Fruit fly (Drosophila melanogaster) whole organism, embryonic: ENCODE data around the gene Tg.

Source experiments
- ATbp ChIP-seq: fragments of 200-800 bp; sonication (Bioruptor generic); optimal IDR thresholded peaks from 2 replicates; lab custom pipeline; 2017; ENCODE audit warnings: missing biosample characterization, mild to moderate bottlenecking, missing genetic modification characterization, missing genetic modification reagents
- Antp ChIP-seq: fragments of 200-800 bp; sonication (Bioruptor generic); optimal IDR thresholded peaks from 3 replicates; lab custom pipeline; 2016; ENCODE audit warnings: missing biosample characterization, missing genetic modification characterization
- Asciz ChIP-seq: fragments of 200-800 bp; sonication (Bioruptor generic); optimal IDR thresholded peaks from 2 replicates; lab custom pipeline; 2017; ENCODE audit warnings: missing biosample characterization, mild to moderate bottlenecking, missing genetic modification characterization, missing genetic modification reagents
- Awh ChIP-seq: fragments of 200-800 bp; sonication (Bioruptor generic); IDR thresholded peaks from 2 replicates; pipeline ENCODE4, ENCODE4 v1.3.6; 2022; ENCODE audit warnings: missing biosample characterization, missing genetic modification characterization
- B-H2 ChIP-seq: fragments of 200-800 bp; sonication (Bioruptor generic); optimal IDR thresholded peaks from 2 replicates; lab custom pipeline; 2018; ENCODE audit warnings: missing biosample characterization, mild to moderate bottlenecking, missing genetic modification characterization
- Blimp-1 ChIP-seq: fragments of 200-800 bp; sonication (Bioruptor generic); optimal IDR thresholded peaks from 3 replicates; lab custom pipeline; 2018; ENCODE audit warnings: missing biosample characterization, missing genetic modification characterization, mild to moderate bottlenecking, moderate library complexity, missing genetic modification reagents
- CG10267 ChIP-seq: fragments of 200-800 bp; sonication (Bioruptor generic); optimal IDR thresholded peaks from 2 replicates; lab custom pipeline; 2018; ENCODE audit warnings: missing biosample characterization, mild to moderate bottlenecking, missing genetic modification characterization, moderate library complexity
- CG10274 ChIP-seq: fragments of 200-800 bp; sonication (Bioruptor generic); optimal IDR thresholded peaks from 3 replicates; lab custom pipeline; 2017; ENCODE audit warnings: missing biosample characterization, mild to moderate bottlenecking, missing genetic modification characterization
- CG11504 ChIP-seq: fragments of 200-800 bp; sonication (Bioruptor generic); optimal IDR thresholded peaks from 3 replicates; lab custom pipeline; 2019; ENCODE audit warnings: missing biosample characterization, mild to moderate bottlenecking, missing genetic modification characterization, moderate library complexity
- CG14014 ChIP-seq: fragments of 200-800 bp; sonication (Bioruptor generic); IDR thresholded peaks from 2 replicates; pipeline ENCODE4 v1.3.6; 2022; ENCODE audit warnings: missing biosample characterization, missing genetic modification characterization
- CG15269 ChIP-seq: fragments of 200-800 bp; sonication (Bioruptor generic); optimal IDR thresholded peaks from 2 replicates; lab custom pipeline; 2018; ENCODE audit warnings: missing biosample characterization, mild to moderate bottlenecking, missing genetic modification characterization, moderate library complexity
- CG17359 ChIP-seq: fragments of 200-800 bp; sonication (Bioruptor generic); optimal IDR thresholded peaks from 3 replicates; lab custom pipeline; 2018; ENCODE audit warnings: missing biosample characterization, mild to moderate bottlenecking, missing genetic modification characterization, moderate library complexity
- CG2199 ChIP-seq: fragments of 200-800 bp; sonication (Bioruptor generic); IDR thresholded peaks from 3 replicates; pipeline ENCODE4 v1.3.6; 2022; ENCODE audit warnings: missing biosample characterization, missing genetic modification characterization
- CG2712 ChIP-seq: fragments of 200-800 bp; optimal IDR thresholded peaks from 3 replicates; lab custom pipeline; 2019; ENCODE audit warnings: missing biosample characterization, mild to moderate bottlenecking, missing genetic modification characterization, moderate library complexity
- CG31388 ChIP-seq: fragments of 200-800 bp; sonication (Bioruptor generic); optimal IDR thresholded peaks from 2 replicates; lab custom pipeline; 2016; ENCODE audit warnings: missing biosample characterization, missing genetic modification characterization
- CG32532 ChIP-seq: fragments of 200-800 bp; sonication (Bioruptor generic); IDR thresholded peaks from 2 replicates; pipeline ENCODE4 v1.3.6; 2022; ENCODE audit warnings: missing biosample characterization, missing genetic modification characterization
- CG33213 ChIP-seq: fragments of 200-800 bp; sonication (Bioruptor generic); optimal IDR thresholded peaks from 3 replicates; lab custom pipeline; 2016; ENCODE audit warnings: missing biosample characterization, missing genetic modification characterization
- CG4404 ChIP-seq: fragments of 200-800 bp; sonication (Bioruptor generic); IDR thresholded peaks from 2 replicates; pipeline ENCODE4 v1.3.6; 2022; ENCODE audit warnings: missing biosample characterization, missing genetic modification characterization
- CG4424 ChIP-seq: fragments of 200-800 bp; sonication (Bioruptor generic); optimal IDR thresholded peaks from 3 replicates; lab custom pipeline; 2016; ENCODE audit warnings: missing biosample characterization, missing genetic modification characterization
- CG4707 ChIP-seq: fragments of 200-800 bp; sonication (Bioruptor generic); optimal IDR thresholded peaks from 2 replicates; lab custom pipeline; 2018; ENCODE audit warnings: missing biosample characterization, mild to moderate bottlenecking, missing genetic modification characterization, moderate library complexity
- CG4854 ChIP-seq: fragments of 200-800 bp; sonication (Bioruptor generic); optimal IDR thresholded peaks from 2 replicates; lab custom pipeline; 2016; ENCODE audit warnings: missing biosample characterization, missing genetic modification characterization, inconsistent platforms
- CG6791 ChIP-seq: fragments of 200-800 bp; sonication (Bioruptor generic); IDR thresholded peaks from 3 replicates; pipeline ENCODE4 v1.3.6; 2022; ENCODE audit warnings: missing biosample characterization, missing genetic modification characterization; ENCODE audit not compliant: partially characterized antibody
- CG6854 ChIP-seq: fragments of 200-800 bp; sonication (Bioruptor generic); optimal IDR thresholded peaks from 3 replicates; lab custom pipeline; 2017; ENCODE audit warnings: missing biosample characterization, mild to moderate bottlenecking, missing genetic modification characterization
- CG7556 ChIP-seq: fragments of 200-800 bp; sonication (Bioruptor generic); optimal IDR thresholded peaks from 2 replicates; lab custom pipeline; 2017; ENCODE audit warnings: missing biosample characterization, mild to moderate bottlenecking, missing genetic modification characterization
- CG8290 ChIP-seq, 3 experiments: fragments of 200-800 bp; sonication (Bioruptor generic); optimal IDR thresholded peaks; 2 replicates each; lab custom pipeline; 2016 to 2019; ENCODE audit warnings: missing biosample characterization in 3 of 3, missing genetic modification characterization in 3 of 3, mild to moderate bottlenecking in 2 of 3, moderate library complexity in 1 of 3
- CTCF ChIP-seq: fragments of 200-800 bp; sonication (Bioruptor generic); optimal IDR thresholded peaks from 2 replicates; lab custom pipeline; 2017; ENCODE audit warnings: missing biosample characterization, mild to moderate bottlenecking, missing genetic modification characterization, moderate library complexity
- E2f2 ChIP-seq: fragments of 200-800 bp; sonication (Bioruptor generic); IDR thresholded peaks from 2 replicates; pipeline ENCODE4 v1.3.6; 2022; ENCODE audit warnings: missing biosample characterization, missing genetic modification characterization
- H2.0 ChIP-seq: fragments of 200-800 bp; sonication (Bioruptor generic); IDR thresholded peaks from 2 replicates; pipeline ENCODE4 v1.3.6; 2022; ENCODE audit warnings: missing biosample characterization, missing genetic modification characterization
- Hr3 ChIP-seq: fragments of 200-800 bp; sonication (Bioruptor generic); optimal IDR thresholded peaks from 3 replicates; lab custom pipeline; 2016; ENCODE audit warnings: missing biosample characterization, missing genetic modification characterization
- Mes4 ChIP-seq: fragments of 200-800 bp; sonication (Bioruptor generic); optimal IDR thresholded peaks from 2 replicates; lab custom pipeline; 2016; ENCODE audit warnings: missing biosample characterization, missing genetic modification characterization
- NFAT ChIP-seq: fragments of 200-800 bp; sonication (Bioruptor generic); IDR thresholded peaks from 2 replicates; pipeline ENCODE4 v1.3.6; 2022; ENCODE audit warnings: missing biosample characterization, missing genetic modification characterization
- PHDP ChIP-seq: fragments of 200-800 bp; sonication (Bioruptor generic); optimal IDR thresholded peaks from 3 replicates; lab custom pipeline; 2018; ENCODE audit warnings: missing biosample characterization, mild to moderate bottlenecking, missing genetic modification characterization, moderate library complexity
- Sry-δ ChIP-seq: fragments of 200-800 bp; sonication (Bioruptor generic); optimal IDR thresholded peaks from 2 replicates; lab custom pipeline; 2016; ENCODE audit warnings: missing biosample characterization, missing genetic modification characterization
- Tbp ChIP-seq: fragments of >200 bp; optimal IDR thresholded peaks from 2 replicates; lab custom pipeline; 2018; ENCODE audit warnings: missing biosample characterization, missing genetic modification characterization
- ab ChIP-seq: fragments of 200-800 bp; sonication (Bioruptor generic); optimal IDR thresholded peaks from 2 replicates; lab custom pipeline; 2016; ENCODE audit warnings: missing biosample characterization, missing genetic modification characterization
- abd-A ChIP-seq: fragments of 200-800 bp; sonication (Bioruptor generic); optimal IDR thresholded peaks from 3 replicates; lab custom pipeline; 2019; ENCODE audit warnings: missing biosample characterization, mild to moderate bottlenecking, missing genetic modification characterization, moderate library complexity
- bsh ChIP-seq, 2 experiments: fragments of 200-800 bp; sonication (Bioruptor generic); optimal IDR thresholded peaks; 2 replicates each; lab custom pipeline; 2017 to 2018; ENCODE audit warnings: mild to moderate bottlenecking in 2 of 2, missing biosample characterization in 2 of 2, missing genetic modification characterization in 2 of 2, moderate library complexity in 1 of 2
- btn ChIP-seq: fragments of 200-800 bp; sonication (Bioruptor generic); optimal IDR thresholded peaks from 2 replicates; lab custom pipeline; 2016; ENCODE audit warnings: missing biosample characterization, missing genetic modification characterization
- dan ChIP-seq: fragments of 200-800 bp; sonication (Bioruptor generic); IDR thresholded peaks from 2 replicates; pipeline ENCODE4 v1.3.6; 2022; ENCODE audit warnings: missing biosample characterization, missing genetic modification characterization
- eve ChIP-seq, 2 experiments: fragments of >200 bp; optimal IDR thresholded peaks; 2 replicates each; lab custom pipeline; 2017; ENCODE audit warnings: missing biosample characterization in 2 of 2, missing genetic modification characterization in 2 of 2
- gsb ChIP-seq: fragments of 200-800 bp; sonication (Bioruptor generic); IDR thresholded peaks from 2 replicates; pipeline ENCODE4 v1.3.6; 2022; ENCODE audit warnings: missing biosample characterization, missing genetic modification characterization
- jumu ChIP-seq: fragments of 200-800 bp; sonication (Bioruptor generic); optimal IDR thresholded peaks from 3 replicates; lab custom pipeline; 2016; ENCODE audit warnings: missing biosample characterization, missing genetic modification characterization
- knrl ChIP-seq: fragments of 200-800 bp; sonication (Bioruptor generic); IDR thresholded peaks from 3 replicates; pipeline ENCODE4 v1.3.6; 2022; ENCODE audit warnings: missing biosample characterization, missing genetic modification characterization; ENCODE audit not compliant: partially characterized antibody
- lbe ChIP-seq: fragments of 200-800 bp; sonication (Bioruptor generic); optimal IDR thresholded peaks from 2 replicates; lab custom pipeline; 2016; ENCODE audit warnings: missing biosample characterization, mild to moderate bottlenecking, missing genetic modification characterization
- nerfin-1 ChIP-seq: fragments of 200-800 bp; sonication (Bioruptor generic); optimal IDR thresholded peaks from 3 replicates; lab custom pipeline; 2019; ENCODE audit warnings: missing biosample characterization, mild to moderate bottlenecking, missing genetic modification characterization, moderate library complexity
- nom ChIP-seq: fragments of 200-800 bp; sonication (Bioruptor generic); optimal IDR thresholded peaks from 2 replicates; lab custom pipeline; 2017; ENCODE audit warnings: missing biosample characterization, missing genetic modification characterization, mild to moderate bottlenecking, moderate library complexity, missing genetic modification reagents
- pita ChIP-seq: fragments of 200-800 bp; sonication (Bioruptor generic); optimal IDR thresholded peaks from 2 replicates; lab custom pipeline; 2017; ENCODE audit warnings: missing biosample characterization, mild to moderate bottlenecking, missing genetic modification characterization
- sc ChIP-seq, 3 experiments: fragments of >200 bp in 2 of 3; fragments of 200-800 bp in 1 of 3; sonication (Bioruptor generic) in 1 of 3; optimal IDR thresholded peaks; 2 replicates in 2 of 3; 3 replicates in 1 of 3; lab custom pipeline; 2017; ENCODE audit warnings: mild to moderate bottlenecking in 1 of 3, missing biosample characterization in 1 of 3, missing genetic modification characterization in 1 of 3, missing genetic modification reagents in 1 of 3
- zen2 ChIP-seq: fragments of 200-800 bp; sonication (Bioruptor generic); IDR thresholded peaks from 3 replicates; pipeline ENCODE4 v1.3.6; 2022; ENCODE audit warnings: missing biosample characterization, missing genetic modification characterization; ENCODE audit not compliant: partially characterized antibody
- zf30C ChIP-seq: fragments of 200-800 bp; sonication (Bioruptor generic); optimal IDR thresholded peaks from 3 replicates; lab custom pipeline; 2018; ENCODE audit warnings: missing biosample characterization, mild to moderate bottlenecking, missing genetic modification characterization
- zfh2 ChIP-seq: fragments of 200-800 bp; sonication (Bioruptor generic); optimal IDR thresholded peaks from 2 replicates; lab custom pipeline; 2016; ENCODE audit warnings: missing biosample characterization, missing genetic modification characterization

The Tg gene

dm6 chr2L:7998655-7999054 lies 12.6 kb upstream of the Tg start, which contains the start of gene Sirup (continued):
- TF ChIP-seq CG10267 (tag; lab: Kevin White, UChicago) (peak; percentile 38), sc (optimal IDR thresholded peaks at IDR 0.05; lab: Kevin White, UChicago) (no peak), sc (GFP tag; optimal IDR thresholded peaks at IDR 0.05; lab: Kevin White, UChicago) (no peak), CG4707 (GFP tag; lab: Kevin White, UChicago) (no peak), CG4424 (GFP tag; lab: Kevin White, UChicago) (no peak), CG4854 (no peak), nom (GFP tag; lab: Kevin White, UChicago) (peak; percentile 58), dan (GFP tag; lab: Robert Waterston, UW) (no peak), CG6854 (no peak), gsb (GFP tag; lab: Robert Waterston, UW) (no peak), CG11504 (tag; lab: Kevin White, UChicago) (peak; percentile 44), ab (GFP tag; lab: Kevin White, UChicago) (no peak), B-H2 (GFP tag; lab: Kevin White, UChicago) (no peak), CG33213 (GFP tag; lab: Kevin White, UChicago) (peak; percentile 62), H2.0 (GFP tag; lab: Robert Waterston, UW) (no peak), Tbp (no peak), Awh (no peak), Hr3 (no peak), CG8290 (GFP tag; optimal IDR thresholded peaks at IDR 0.05; lab: Kevin White, UChicago) (no peak), CG8290 (tag; optimal IDR thresholded peaks at IDR 0.05; lab: Kevin White, UChicago) (peak in 1 of 2 experiments; percentile 28), jumu (no peak), zen2 (GFP tag; lab: Robert Waterston, UW) (no peak), abd-A (tag; lab: Kevin White, UChicago) (peak; percentile 77), Asciz (GFP tag; lab: Kevin White, UChicago) (no peak), nerfin-1 (tag; lab: Kevin White, UChicago) (no peak), PHDP (tag; lab: Kevin White, UChicago) (no peak), knrl (GFP tag; lab: Robert Waterston, UW) (peak; percentile 47; the same call in 1 of the 3 replicates), CG32532 (GFP tag; lab: Robert Waterston, UW) (0 out of 2 replicates have a peak, but pooled peaks have one; percentile 20), lbe (GFP tag; lab: Kevin White, UChicago) (no peak), CG17359 (tag; lab: Kevin White, UChicago) (no peak), CG7556 (GFP tag; lab: Kevin White, UChicago) (no peak), CG31388 (no peak), CG15269 (tag; lab: Kevin White, UChicago) (no peak), Blimp-1 (no peak), CTCF (GFP tag; lab: Kevin White, UChicago) (peak; percentile 70), CG4404 (GFP tag; lab: Robert Waterston, UW) (no peak), bsh (GFP tag; optimal IDR thresholded peaks at IDR 0.05; lab: Kevin White, UChicago) (no peak), CG10274 (GFP tag; lab: Kevin White, UChicago) (no peak), CG6791 (GFP tag; lab: Robert Waterston, UW) (peak; percentile 63; the same call in 2 of the 3 replicates), Antp (GFP tag; lab: Kevin White, UChicago) (no peak), eve (GFP tag; optimal IDR thresholded peaks at IDR 0.05; lab: Kevin White, UChicago) (no peak), E2f2 (GFP tag; lab: Robert Waterston, UW) (peak; percentile 94), CG2199 (GFP tag; lab: Robert Waterston, UW) (peak; percentile 89), pita (GFP tag; lab: Kevin White, UChicago) (peak; percentile 80), ATbp (no peak), CG14014 (no peak), zfh2 (GFP tag; lab: Kevin White, UChicago) (no peak), btn (GFP tag; lab: Kevin White, UChicago) (no peak), zf30C (GFP tag; lab: Kevin White, UChicago) (no peak), CG2712 (tag; lab: Kevin White, UChicago) (peak; percentile 31), Sry-δ (GFP tag; lab: Kevin White, UChicago) (peak; percentile 60), Mes4 (GFP tag; lab: Kevin White, UChicago) (no peak), NFAT (GFP tag; lab: Robert Waterston, UW) (no peak)
